Fruit fly (Drosophila melanogaster) whole organism, adult: Measurements from ENCODE around the gene yellow-k.

ENCODE experiments used
- CG11617 ChIP-seq: fragments of 200-800 bp; sonication (Bioruptor generic); optimal IDR thresholded peaks from 2 replicates; lab custom pipeline; 2017; ENCODE audit warnings: mild to moderate bottlenecking, missing biosample characterization, missing genetic modification reagents, missing genetic modification characterization
- CG12768 ChIP-seq: fragments of 200-800 bp; sonication (Bioruptor generic); optimal IDR thresholded peaks from 2 replicates; lab custom pipeline; 2017; ENCODE audit warnings: missing biosample characterization, missing genetic modification characterization, mild to moderate bottlenecking, moderate library complexity, missing genetic modification reagents
- CG7045 ChIP-seq: fragments of 200-800 bp; sonication (Bioruptor generic); optimal IDR thresholded peaks from 2 replicates; lab custom pipeline; 2017; ENCODE audit warnings: missing biosample characterization, mild to moderate bottlenecking, missing genetic modification characterization
- CG7101 ChIP-seq: fragments of 200-800 bp; sonication (Bioruptor generic); optimal IDR thresholded peaks from 2 replicates; lab custom pipeline; 2018; ENCODE audit warnings: missing biosample characterization, mild to moderate bottlenecking, missing genetic modification characterization, moderate library complexity
- Clk ChIP-seq: fragments of 200-800 bp; sonication (Bioruptor generic); optimal IDR thresholded peaks from 2 replicates; lab custom pipeline; 2017; ENCODE audit warnings: missing biosample characterization, missing genetic modification characterization
- Hr96 ChIP-seq: fragments of 200-800 bp; sonication (Bioruptor generic); optimal IDR thresholded peaks from 2 replicates; lab custom pipeline; 2016; ENCODE audit warnings: missing biosample characterization, missing genetic modification characterization
- cic ChIP-seq: fragments of 200-800 bp; sonication (Bioruptor generic); optimal IDR thresholded peaks from 2 replicates; lab custom pipeline; 2017; ENCODE audit warnings: missing biosample characterization, mild to moderate bottlenecking, missing genetic modification characterization, moderate library complexity
- kay ChIP-seq: fragments of 200-800 bp; sonication (Bioruptor generic); peaks from one replicate; lab custom pipeline; 2016; ENCODE audit warnings: missing biosample characterization, missing genetic modification characterization, borderline replicate concordance
- ovo ChIP-seq: fragments of 200-800 bp; sonication (Bioruptor generic); optimal IDR thresholded peaks from 2 replicates; lab custom pipeline; 2016; ENCODE audit warnings: missing biosample characterization, missing genetic modification characterization
- pad ChIP-seq: fragments of 200-800 bp; sonication (Bioruptor generic); optimal IDR thresholded peaks from 3 replicates; lab custom pipeline; 2017; ENCODE audit warnings: missing biosample characterization, missing genetic modification characterization, mild to moderate bottlenecking, moderate library complexity, missing genetic modification reagents

The yellow-k gene

DNA sequence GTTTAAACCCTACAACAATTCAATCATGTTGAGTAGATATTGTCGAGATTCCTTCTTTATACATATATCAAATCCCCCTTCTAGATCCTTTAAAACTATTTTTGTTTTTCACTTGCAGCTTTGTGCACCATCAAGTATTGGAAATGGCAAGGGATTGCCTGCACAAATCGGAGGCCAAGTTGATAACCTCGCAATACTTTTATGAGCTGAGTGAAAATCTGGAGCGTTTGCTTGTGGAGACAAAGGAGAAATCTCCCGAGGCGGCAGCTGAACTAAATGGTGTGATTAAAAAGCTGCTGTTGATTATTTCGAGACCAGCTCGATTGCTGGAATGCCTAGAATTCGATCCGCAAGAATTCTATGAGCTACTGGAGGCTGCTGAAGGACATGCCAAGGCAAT is 50.2 kb downstream of the yellow-k start:
- TF ChIP-seq Hr96 (GFP tag; lab: Kevin White, UChicago) (no peak), ovo (no peak), CG12768 (GFP tag; lab: Kevin White, UChicago) (no peak), CG11617 (no peak), pad (no peak), CG7045 (GFP tag; lab: Kevin White, UChicago) (no peak), kay (GFP tag; lab: Kevin White, UChicago) (no peak), CG7101 (no peak), cic (no peak), Clk (GFP tag; lab: Kevin White, UChicago) (no peak)
